Fruit fly (Drosophila melanogaster) whole organism, embryonic: Measurements from ENCODE around the gene Cyfip.

Source experiments
- Atf-2 ChIP-seq: fragments of 200-800 bp; sonication (Bioruptor generic); optimal IDR thresholded peaks from 2 replicates; lab custom pipeline; 2016; ENCODE audit warnings: missing biosample characterization, missing genetic modification characterization
- BEAF-32 ChIP-seq: fragments of 200-800 bp; sonication (Bioruptor generic); optimal IDR thresholded peaks from 3 replicates; lab custom pipeline; 2017; ENCODE audit warnings: missing biosample characterization, missing genetic modification characterization, mild to moderate bottlenecking, moderate library complexity, missing genetic modification reagents
- Bgb ChIP-seq: fragments of 200-800 bp; sonication (Bioruptor generic); IDR thresholded peaks from 2 replicates; pipeline ENCODE4 v1.3.6; 2022; ENCODE audit warnings: missing biosample characterization, missing genetic modification characterization; ENCODE audit not compliant: partially characterized antibody
- CG10267 ChIP-seq: fragments of 200-800 bp; sonication (Bioruptor generic); optimal IDR thresholded peaks from 2 replicates; lab custom pipeline; 2018; ENCODE audit warnings: missing biosample characterization, mild to moderate bottlenecking, missing genetic modification characterization, moderate library complexity
- CG10321 ChIP-seq: fragments of 200-800 bp; sonication (Bioruptor generic); IDR thresholded peaks from 2 replicates; pipeline ENCODE4 v1.3.6; 2022; ENCODE audit warnings: missing biosample characterization, missing genetic modification characterization
- CG10979 ChIP-seq: fragments of 200-800 bp; sonication (Bioruptor generic); optimal IDR thresholded peaks from 2 replicates; lab custom pipeline; 2018; ENCODE audit warnings: missing biosample characterization, mild to moderate bottlenecking, missing genetic modification characterization, moderate library complexity
- CG11504 ChIP-seq: fragments of 200-800 bp; sonication (Bioruptor generic); optimal IDR thresholded peaks from 3 replicates; lab custom pipeline; 2019; ENCODE audit warnings: missing biosample characterization, mild to moderate bottlenecking, missing genetic modification characterization, moderate library complexity
- CG1603 ChIP-seq: fragments of 200-800 bp; sonication (Bioruptor generic); optimal IDR thresholded peaks from 2 replicates; lab custom pipeline; 2019; ENCODE audit warnings: missing biosample characterization, mild to moderate bottlenecking, missing genetic modification characterization, moderate library complexity
- CG16813 ChIP-seq: fragments of 200-800 bp; sonication (Bioruptor generic); IDR thresholded peaks from 3 replicates; pipeline ENCODE4 v1.3.6; 2022; ENCODE audit warnings: missing biosample characterization, missing genetic modification characterization; ENCODE audit not compliant: partially characterized antibody
- CG17612 ChIP-seq: fragments of 200-800 bp; sonication (Bioruptor generic); IDR thresholded peaks from 2 replicates; pipeline ENCODE4 v1.3.6; 2022; ENCODE audit warnings: missing biosample characterization, missing genetic modification characterization
- CG2116 ChIP-seq: fragments of 200-800 bp; sonication (Bioruptor generic); optimal IDR thresholded peaks from 3 replicates; lab custom pipeline; 2018; ENCODE audit warnings: missing biosample characterization, mild to moderate bottlenecking, missing genetic modification characterization
- CG2120 ChIP-seq: fragments of 200-800 bp; sonication (Bioruptor generic); optimal IDR thresholded peaks from 3 replicates; lab custom pipeline; 2016; ENCODE audit warnings: missing biosample characterization, missing genetic modification characterization
- CG2129 ChIP-seq: fragments of 200-800 bp; sonication (Bioruptor generic); IDR thresholded peaks from 2 replicates; pipeline ENCODE4 v1.3.6; 2022; ENCODE audit warnings: missing biosample characterization, missing genetic modification characterization; ENCODE audit not compliant: partially characterized antibody
- CG32767 ChIP-seq: fragments of 200-800 bp; sonication (Bioruptor generic); IDR thresholded peaks from 2 replicates; pipeline ENCODE4 v1.3.6; 2022; ENCODE audit warnings: missing biosample characterization, missing genetic modification characterization
- CG6654 ChIP-seq: fragments of 200-800 bp; sonication (Bioruptor generic); optimal IDR thresholded peaks from 2 replicates; lab custom pipeline; 2017; ENCODE audit warnings: missing biosample characterization, mild to moderate bottlenecking, missing genetic modification characterization
- CG6791 ChIP-seq: fragments of 200-800 bp; sonication (Bioruptor generic); IDR thresholded peaks from 3 replicates; pipeline ENCODE4 v1.3.6; 2022; ENCODE audit warnings: missing biosample characterization, missing genetic modification characterization; ENCODE audit not compliant: partially characterized antibody
- CG8359 ChIP-seq: fragments of 200-800 bp; sonication (Bioruptor generic); optimal IDR thresholded peaks from 2 replicates; lab custom pipeline; 2017; ENCODE audit warnings: missing biosample characterization, mild to moderate bottlenecking, missing genetic modification characterization, borderline replicate concordance
- CrebB ChIP-seq: fragments of 200-800 bp; sonication (Bioruptor generic); optimal IDR thresholded peaks from 3 replicates; lab custom pipeline; 2018; ENCODE audit warnings: missing biosample characterization, mild to moderate bottlenecking, missing genetic modification characterization
- Dll ChIP-seq: fragments of 200-800 bp; sonication (Bioruptor generic); IDR thresholded peaks from 4 replicates; pipeline ENCODE4 v1.3.6; 2022; ENCODE audit warnings: missing biosample characterization, missing genetic modification characterization; ENCODE audit not compliant: partially characterized antibody
- Doc3 ChIP-seq: fragments of 200-800 bp; sonication (Bioruptor generic); IDR thresholded peaks from 3 replicates; pipeline ENCODE4 v1.3.6; 2022; ENCODE audit warnings: missing biosample characterization, missing genetic modification characterization; ENCODE audit not compliant: partially characterized antibody
- Dp ChIP-seq: fragments of 200-800 bp; sonication (Bioruptor generic); optimal IDR thresholded peaks from 2 replicates; lab custom pipeline; 2018; ENCODE audit warnings: missing biosample characterization, mild to moderate bottlenecking, missing genetic modification characterization, moderate library complexity
- HLH4C ChIP-seq: fragments of 200-800 bp; sonication (Bioruptor generic); IDR thresholded peaks from 3 replicates; pipeline ENCODE4 v1.3.6; 2022; ENCODE audit warnings: missing biosample characterization, missing genetic modification characterization; ENCODE audit not compliant: partially characterized antibody
- HmgD ChIP-seq: fragments of 200-800 bp; sonication (Bioruptor generic); optimal IDR thresholded peaks from 3 replicates; lab custom pipeline; 2016; ENCODE audit warnings: missing biosample characterization, missing genetic modification characterization
- HmgZ ChIP-seq: fragments of 200-800 bp; sonication (Bioruptor generic); optimal IDR thresholded peaks from 2 replicates; lab custom pipeline; 2018; ENCODE audit warnings: missing biosample characterization, mild to moderate bottlenecking, missing genetic modification characterization
- Lhr ChIP-seq: fragments of 200-800 bp; sonication (Bioruptor generic); optimal IDR thresholded peaks from 3 replicates; lab custom pipeline; 2017; ENCODE audit warnings: mild to moderate bottlenecking, missing biosample characterization, missing genetic modification reagents, missing genetic modification characterization
- MBD-R2 ChIP-seq: fragments of 200-800 bp; sonication (Bioruptor generic); IDR thresholded peaks from 2 replicates; pipeline ENCODE4 v1.3.6; 2022; ENCODE audit warnings: missing biosample characterization, missing genetic modification characterization
- Med ChIP-seq: fragments of 200-800 bp; sonication (Bioruptor generic); peaks from one replicate; lab custom pipeline; 2016; ENCODE audit warnings: missing biosample characterization, missing genetic modification characterization, mild to moderate bottlenecking, inconsistent platforms, moderate library complexity
- Myb ChIP-seq: fragments of 200-800 bp; sonication (Bioruptor generic); optimal IDR thresholded peaks from 2 replicates; lab custom pipeline; 2016; ENCODE audit warnings: missing biosample characterization, missing genetic modification characterization
- Opbp ChIP-seq: fragments of 200-800 bp; sonication (Bioruptor generic); IDR thresholded peaks from 3 replicates; pipeline ENCODE4 v1.3.6; 2022; ENCODE audit warnings: missing biosample characterization, missing genetic modification characterization; ENCODE audit not compliant: partially characterized antibody
- Scr ChIP-seq: fragments of 200-800 bp; sonication (Bioruptor generic); IDR thresholded peaks from 2 replicates; pipeline ENCODE4 v1.3.6; 2022; ENCODE audit warnings: missing biosample characterization, missing genetic modification characterization; ENCODE audit not compliant: partially characterized antibody
- Tbp ChIP-seq: fragments of >200 bp; optimal IDR thresholded peaks from 2 replicates; lab custom pipeline; 2018; ENCODE audit warnings: missing biosample characterization, missing genetic modification characterization
- Xrp1 ChIP-seq: fragments of 200-800 bp; sonication (Bioruptor generic); IDR thresholded peaks from 2 replicates; pipeline ENCODE4 v1.3.6; 2022; ENCODE audit warnings: missing biosample characterization, missing genetic modification characterization
- amos ChIP-seq: fragments of 200-800 bp; sonication (Bioruptor generic); IDR thresholded peaks from 2 replicates; pipeline ENCODE4 v1.3.6; 2022; ENCODE audit warnings: missing biosample characterization, missing genetic modification characterization; ENCODE audit not compliant: partially characterized antibody
- bbx ChIP-seq: fragments of 200-800 bp; sonication (Bioruptor generic); IDR thresholded peaks from 2 replicates; pipeline ENCODE4 v1.3.6; 2022; ENCODE audit warnings: missing biosample characterization, missing genetic modification characterization; ENCODE audit not compliant: partially characterized antibody
- btn ChIP-seq: fragments of 200-800 bp; sonication (Bioruptor generic); optimal IDR thresholded peaks from 2 replicates; lab custom pipeline; 2016; ENCODE audit warnings: missing biosample characterization, missing genetic modification characterization
- exex ChIP-seq: fragments of 200-800 bp; sonication (Bioruptor generic); optimal IDR thresholded peaks from 4 replicates; lab custom pipeline; 2018; ENCODE audit warnings: missing biosample characterization, mild to moderate bottlenecking, missing genetic modification characterization, moderate library complexity
- ftz-f1 ChIP-seq: fragments of 200-800 bp; sonication (Bioruptor generic); optimal IDR thresholded peaks from 2 replicates; lab custom pipeline; 2016; ENCODE audit warnings: missing biosample characterization, missing genetic modification characterization
- hb ChIP-seq: fragments of 200-800 bp; sonication (Bioruptor generic); IDR thresholded peaks from 3 replicates; pipeline ENCODE4 v1.3.6; 2022; ENCODE audit warnings: missing biosample characterization, missing genetic modification characterization; ENCODE audit not compliant: partially characterized antibody
- lbe ChIP-seq: fragments of 200-800 bp; sonication (Bioruptor generic); optimal IDR thresholded peaks from 2 replicates; lab custom pipeline; 2016; ENCODE audit warnings: missing biosample characterization, mild to moderate bottlenecking, missing genetic modification characterization
- sens ChIP-seq: fragments of 200-800 bp; sonication (Bioruptor generic); peaks from one replicate; lab custom pipeline; 2016; ENCODE audit warnings: missing biosample characterization, missing genetic modification characterization
- sna ChIP-seq: fragments of 200-800 bp; sonication (Bioruptor generic); IDR thresholded peaks from 2 replicates; pipeline ENCODE4 v1.3.6; 2022; ENCODE audit warnings: missing biosample characterization, missing genetic modification characterization; ENCODE audit not compliant: partially characterized antibody
- stwl ChIP-seq: fragments of 200-800 bp; sonication (Bioruptor generic); optimal IDR thresholded peaks from 3 replicates; lab custom pipeline; 2018; ENCODE audit warnings: missing biosample characterization, mild to moderate bottlenecking, missing genetic modification characterization, moderate library complexity
- tna ChIP-seq: fragments of 200-800 bp; sonication (Bioruptor generic); IDR thresholded peaks from 2 replicates; pipeline ENCODE4 v1.3.6; 2022; ENCODE audit warnings: missing biosample characterization, missing genetic modification characterization; ENCODE audit not compliant: partially characterized antibody
- tx ChIP-seq: fragments of 200-800 bp; sonication (Bioruptor generic); optimal IDR thresholded peaks from 2 replicates; lab custom pipeline; 2016; ENCODE audit warnings: missing biosample characterization, missing genetic modification characterization
- unc-4 ChIP-seq: fragments of 200-800 bp; sonication (Bioruptor generic); IDR thresholded peaks from 2 replicates; pipeline ENCODE4 v1.3.6; 2022; ENCODE audit warnings: missing biosample characterization, missing genetic modification characterization; ENCODE audit not compliant: partially characterized antibody
- zfh1 ChIP-seq: fragments of 200-800 bp; sonication (Bioruptor generic); IDR thresholded peaks from 3 replicates; pipeline ENCODE4 v1.3.6; 2022; ENCODE audit warnings: missing biosample characterization, missing genetic modification characterization

Cyfip gene

DNA sequence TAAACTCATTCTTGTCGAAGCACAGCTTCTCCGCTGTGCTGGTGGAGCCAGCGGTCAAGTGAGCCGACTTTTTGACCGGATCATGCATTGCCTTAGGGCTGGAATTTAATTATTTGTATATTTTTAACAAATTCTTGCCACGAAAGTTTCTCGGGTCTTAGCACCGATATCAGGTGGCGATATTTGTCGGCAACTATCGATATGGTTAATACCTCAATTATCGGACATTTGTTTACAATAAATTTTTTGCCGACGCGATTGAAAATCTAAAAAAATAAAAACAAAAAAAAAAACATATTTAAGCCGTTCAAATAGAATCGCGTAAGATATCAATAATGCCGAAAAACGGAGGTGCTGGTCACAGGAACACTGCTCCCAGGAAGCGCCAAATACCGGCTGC, 28.4 kb downstream of the Cyfip start, which contains the start of the genes Cog2 and Trax (continued):
- TF ChIP-seq Dll (peak; percentile 94), CG10321 (GFP tag; lab: Robert Waterston, UW) (no peak), Scr (peak; percentile 92), hb (peak; percentile 75), amos (GFP tag; lab: Robert Waterston, UW) (peak; percentile 82), CG10979 (tag; lab: Kevin White, UChicago) (no peak), tna (GFP tag; lab: Robert Waterston, UW) (peak; percentile 78), bbx (GFP tag; lab: Robert Waterston, UW) (peak; percentile 93), MBD-R2 (peak; percentile 82), HmgD (GFP tag; lab: Kevin White, UChicago) (no peak), CG17612 (GFP tag; lab: Robert Waterston, UW) (no peak), CG2116 (GFP tag; lab: Kevin White, UChicago) (peak; percentile 46), btn (GFP tag; lab: Kevin White, UChicago) (no peak)

DNA sequence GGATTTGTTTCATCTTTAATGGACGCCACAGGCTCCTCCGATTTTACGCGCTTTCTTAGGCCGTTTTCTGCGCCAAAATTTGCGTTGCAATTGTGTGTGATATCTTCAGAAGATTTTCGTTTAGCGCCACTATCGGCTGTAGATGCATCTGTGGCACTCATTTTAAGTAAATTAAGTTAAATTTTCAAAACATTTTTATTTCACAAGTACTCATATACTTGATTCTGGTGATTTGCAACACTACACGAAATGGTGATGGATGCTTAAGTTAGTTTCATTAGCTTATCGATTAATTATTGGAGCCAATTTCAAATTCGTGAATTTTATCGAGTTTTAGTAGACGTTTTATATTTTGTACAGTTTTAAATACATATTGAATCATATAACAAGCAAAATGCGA, 30.5 kb downstream of the Cyfip start, which contains the start of gene CG6171:
Gene CG6171 (minus strand): TSS at position 250 of the 400 bp plus-strand sequence.
- TF ChIP-seq sna (GFP tag; lab: Robert Waterston, UW) (peak; percentile 23; the same call in 1 of the 2 replicates), HLH4C (GFP tag; lab: Robert Waterston, UW) (peak; percentile 47; the same call in 2 of the 3 replicates), exex (tag; lab: Kevin White, UChicago) (no peak), zfh1 (GFP tag; lab: Robert Waterston, UW) (no peak), sens (peak; percentile 80), CG1603 (tag; lab: Kevin White, UChicago) (peak; percentile 47), Dp (GFP tag; lab: Kevin White, UChicago) (peak; percentile 82), Tbp (GFP tag; lab: Kevin White, UChicago) (no peak), CG11504 (tag; lab: Kevin White, UChicago) (no peak), CG2129 (peak; percentile 34; the same call in 1 of the 2 replicates), CG16813 (0 out of 3 replicates have a peak, but pooled peaks have one; percentile 29), Myb (GFP tag; lab: Kevin White, UChicago) (peak; percentile 37), Atf-2 (GFP tag; lab: Kevin White, UChicago) (no peak), CG8359 (no peak), lbe (GFP tag; lab: Kevin White, UChicago) (peak; percentile 28), HmgZ (peak; percentile 17), BEAF-32 (GFP tag; lab: Kevin White, UChicago) (peak; percentile 63), Doc3 (0 out of 3 replicates have a peak, but pooled peaks have one; percentile 17), CG10267 (peak; percentile 92), Bgb (GFP tag; lab: Robert Waterston, UW) (peak; percentile 30; the same call in 1 of the 2 replicates), tx (GFP tag; lab: Kevin White, UChicago) (no peak), CG6791 (GFP tag; lab: Robert Waterston, UW) (peak; percentile 70; the same call in 2 of the 3 replicates), bbx (GFP tag; lab: Robert Waterston, UW) (0 out of 2 replicates have a peak, but pooled peaks have one; percentile 55), Opbp (GFP tag; lab: Robert Waterston, UW) (peak; percentile 43; the same call in 1 of the 3 replicates), Lhr (GFP tag; lab: Kevin White, UChicago) (no peak), ftz-f1 (GFP tag; lab: Kevin White, UChicago) (no peak), stwl (tag; lab: Kevin White, UChicago) (peak; percentile 61), CG2120 (GFP tag; lab: Kevin White, UChicago) (peak; percentile 44), amos (GFP tag; lab: Robert Waterston, UW) (peak; percentile 54; the same call in 1 of the 2 replicates), unc-4 (peak; percentile 59), CrebB (tag; lab: Kevin White, UChicago) (no peak), Xrp1 (GFP tag; lab: Robert Waterston, UW) (0 out of 2 replicates have a peak, but pooled peaks have one; percentile 14), Med (peak; percentile 82), CG32767 (peak; percentile 47; the same call in 1 of the 2 replicates), Dll (peak; percentile 69; the same call in 3 of the 4 replicates), CG2116 (GFP tag; lab: Kevin White, UChicago) (peak; percentile 70), CG6654 (GFP tag; lab: Kevin White, UChicago) (no peak)
